Worm (Caenorhabditis elegans) whole organism, L3 larva: ENCODE data around the gene act-1.

Experiments
- R02D3.7 ChIP-seq: fragments of 150-350 bp; optimal IDR thresholded peaks from 2 replicates; lab custom pipeline; 2014; ENCODE audit warnings: missing biosample characterization, missing genetic modification characterization
- aly-2 ChIP-seq: fragments of 150-350 bp; optimal IDR thresholded peaks from 2 replicates; lab custom pipeline; 2014; ENCODE audit warnings: missing biosample characterization, missing genetic modification characterization
- ama-1 ChIP-seq: fragments of 150-350 bp; optimal IDR thresholded peaks from 2 replicates; lab custom pipeline; 2018
- ceh-9 ChIP-seq: sonication (generic microtip); optimal IDR thresholded peaks from 2 replicates; lab custom pipeline; 2018; ENCODE audit warnings: missing biosample characterization, missing genetic modification characterization
- egl-27 ChIP-seq: sonication (generic microtip); optimal IDR thresholded peaks from 4 replicates; lab custom pipeline; 2017; ENCODE audit warnings: missing biosample characterization, missing genetic modification reagents, missing genetic modification characterization
- elt-1 ChIP-seq: fragments of 150-350 bp; optimal IDR thresholded peaks from 2 replicates; lab custom pipeline; 2014; ENCODE audit warnings: missing biosample characterization, missing genetic modification characterization
- elt-2 ChIP-seq: sonication (generic microtip); optimal IDR thresholded peaks from 2 replicates; lab custom pipeline; 2016; ENCODE audit warnings: missing genetic modification reagents, mild to moderate bottlenecking, missing genetic modification characterization, missing compliant biosample characterization
- eor-1 ChIP-seq, 2 experiments: fragments of 150-350 bp; optimal IDR thresholded peaks; 2 replicates each; lab custom pipeline; 2014 to 2018; ENCODE audit warnings: missing biosample characterization in 2 of 2, missing genetic modification characterization in 2 of 2
- fkh-10 ChIP-seq: sonication (generic microtip); optimal IDR thresholded peaks from 2 replicates; lab custom pipeline; 2017; ENCODE audit warnings: missing biosample characterization, missing genetic modification reagents, missing genetic modification characterization
- fkh-2 ChIP-seq: fragments of 150-350 bp; optimal IDR thresholded peaks from 2 replicates; lab custom pipeline; 2014; ENCODE audit warnings: missing biosample characterization, missing genetic modification reagents, missing genetic modification characterization
- fos-1 ChIP-seq: fragments of 150-350 bp; optimal IDR thresholded peaks from 2 replicates; lab custom pipeline; 2014; ENCODE audit warnings: missing biosample characterization, missing genetic modification characterization
- hmg-11 ChIP-seq: sonication (generic microtip); optimal IDR thresholded peaks from 2 replicates; lab custom pipeline; 2016; ENCODE audit warnings: missing genetic modification characterization, missing compliant biosample characterization
- jun-1 ChIP-seq: fragments of 150-350 bp; optimal IDR thresholded peaks from 2 replicates; lab custom pipeline; 2014; ENCODE audit warnings: missing biosample characterization, missing genetic modification reagents, missing genetic modification characterization
- lin-15B ChIP-seq: fragments of 150-350 bp; optimal IDR thresholded peaks from 2 replicates; lab custom pipeline; 2014; ENCODE audit warnings: missing biosample characterization, missing genetic modification characterization
- lin-39 ChIP-seq: fragments of 150-350 bp; optimal IDR thresholded peaks from 2 replicates; lab custom pipeline; 2018; ENCODE audit warnings: missing biosample characterization, missing genetic modification reagents, missing genetic modification characterization
- mml-1 ChIP-seq: fragments of 150-350 bp; sonication (generic microtip); optimal IDR thresholded peaks from 3 replicates; lab custom pipeline; 2014; ENCODE audit warnings: missing biosample characterization, missing genetic modification characterization
- nfya-1 ChIP-seq: sonication (generic microtip); optimal IDR thresholded peaks from 2 replicates; lab custom pipeline; 2017; ENCODE audit warnings: missing genetic modification characterization, mild to moderate bottlenecking, missing compliant biosample characterization, antibody characterized with exemption, moderate library complexity; ENCODE audit not compliant: insufficient read depth
- nhr-11 ChIP-seq: fragments of 150-350 bp; optimal IDR thresholded peaks from 2 replicates; lab custom pipeline; 2014; ENCODE audit warnings: missing biosample characterization, missing genetic modification characterization
- nhr-12 ChIP-seq: fragments of 150-350 bp; optimal IDR thresholded peaks from 2 replicates; lab custom pipeline; 2014; ENCODE audit warnings: missing biosample characterization, missing genetic modification characterization
- nhr-23 ChIP-seq: fragments of 150-350 bp; optimal IDR thresholded peaks from 2 replicates; lab custom pipeline; 2014; ENCODE audit warnings: missing biosample characterization, missing genetic modification reagents, missing genetic modification characterization
- nhr-237 ChIP-seq: fragments of 150-350 bp; optimal IDR thresholded peaks from 2 replicates; lab custom pipeline; 2014; ENCODE audit warnings: missing biosample characterization, missing genetic modification characterization
- nhr-25 ChIP-seq: sonication (generic microtip); optimal IDR thresholded peaks from 2 replicates; lab custom pipeline; 2017; ENCODE audit warnings: missing biosample characterization, missing genetic modification characterization
- nhr-28 ChIP-seq: fragments of 150-350 bp; optimal IDR thresholded peaks from 2 replicates; lab custom pipeline; 2014; ENCODE audit warnings: missing biosample characterization, missing genetic modification characterization
- nhr-43 ChIP-seq: sonication (generic microtip); optimal IDR thresholded peaks from 2 replicates; lab custom pipeline; 2016; ENCODE audit warnings: mild to moderate bottlenecking, missing genetic modification characterization, missing compliant biosample characterization; ENCODE audit not compliant: poor library complexity, severe bottlenecking
- nhr-67 ChIP-seq: fragments of 150-350 bp; optimal IDR thresholded peaks from 2 replicates; lab custom pipeline; 2014; ENCODE audit warnings: missing biosample characterization, missing genetic modification characterization
- pha-4 ChIP-seq: fragments of 150-350 bp; optimal IDR thresholded peaks from 2 replicates; lab custom pipeline; 2014; ENCODE audit warnings: missing biosample characterization, missing genetic modification reagents, missing genetic modification characterization
- pqm-1 ChIP-seq: fragments of 150-350 bp; optimal IDR thresholded peaks from 2 replicates; lab custom pipeline; 2017; ENCODE audit warnings: missing biosample characterization, missing genetic modification characterization, inconsistent platforms
- sea-2 ChIP-seq: fragments of 150-350 bp; sonication (generic microtip); optimal IDR thresholded peaks from 4 replicates; lab custom pipeline; 2014; ENCODE audit warnings: missing biosample characterization, missing genetic modification reagents, missing genetic modification characterization
- skn-1 ChIP-seq: fragments of 150-350 bp; optimal IDR thresholded peaks from 2 replicates; lab custom pipeline; 2014; ENCODE audit warnings: missing biosample characterization, missing genetic modification characterization
- tbx-2 ChIP-seq: sonication (generic microtip); optimal IDR thresholded peaks from 2 replicates; lab custom pipeline; 2016; ENCODE audit warnings: mild to moderate bottlenecking, missing genetic modification characterization, missing compliant biosample characterization
- unc-62 ChIP-seq: fragments of 150-350 bp; sonication (generic microtip); optimal IDR thresholded peaks from 4 replicates; lab custom pipeline; 2014; ENCODE audit warnings: missing biosample characterization, missing genetic modification reagents, missing genetic modification characterization
- ztf-4 ChIP-seq: fragments of 150-350 bp; optimal IDR thresholded peaks from 2 replicates; lab custom pipeline; 2014; ENCODE audit warnings: missing biosample characterization, missing genetic modification characterization

The act-1 gene

DNA sequence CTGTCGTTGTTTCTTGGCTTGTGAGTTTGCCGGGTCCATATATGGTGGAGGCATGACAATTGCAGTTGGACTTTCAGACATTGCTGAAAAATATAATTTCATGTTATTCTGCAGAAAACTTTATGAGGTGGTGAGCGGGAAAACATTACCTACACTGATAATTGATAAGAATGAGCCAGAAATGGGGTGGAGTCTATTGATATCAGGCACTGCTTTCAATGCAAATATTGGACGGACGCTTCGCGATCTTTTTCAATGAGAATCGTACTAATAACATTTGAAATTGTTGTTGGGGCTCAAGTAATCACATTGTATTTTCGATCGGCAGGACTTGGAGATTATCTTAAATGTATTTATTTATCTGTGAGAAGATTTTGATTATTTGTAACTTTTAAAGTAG, 21.7 kb upstream of the act-1 start, which contains the start of gene T04C12.1:
TSS of gene T04C12.1 (minus strand) at position 90 of the 400 bp plus-strand sequence.
- TF ChIP-seq ama-1 (peak; percentile 77), nhr-25 (peak; percentile 24), mml-1 (tag; lab: Kevin White, UChicago) (no peak)

DNA sequence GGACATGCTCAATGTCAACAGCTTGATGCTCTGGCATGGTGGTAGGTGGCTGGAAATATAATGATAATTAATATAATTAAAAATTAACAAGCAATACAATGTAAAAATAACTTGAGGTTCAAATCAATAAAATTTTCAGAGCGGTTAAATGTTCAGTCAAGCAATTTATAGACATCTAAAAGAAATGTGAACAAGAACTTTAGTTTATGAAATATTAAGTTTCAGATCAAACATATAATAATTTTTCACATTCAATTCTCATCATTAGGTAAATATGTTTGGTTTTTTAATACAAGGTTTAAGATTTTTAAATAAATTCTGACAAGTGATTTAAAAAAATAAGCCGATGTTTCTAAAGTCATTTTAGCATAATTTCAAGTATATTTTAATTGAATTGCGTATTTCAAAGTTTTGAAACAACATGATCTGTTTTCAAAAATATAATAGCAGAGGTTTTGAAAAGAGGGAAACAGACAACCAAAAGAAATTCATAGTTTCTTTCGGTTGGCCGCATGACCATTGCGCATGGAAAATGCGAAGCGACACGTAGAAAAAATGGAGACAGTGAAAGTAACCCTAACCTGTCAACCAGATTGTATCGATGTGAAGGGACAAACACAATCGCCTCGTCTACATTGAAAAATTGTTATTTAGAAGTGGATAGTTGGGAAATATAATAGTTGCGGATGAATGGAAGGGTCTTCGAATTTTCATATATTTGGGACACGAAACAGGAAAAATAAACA, 20.4 kb upstream of the act-1 start, which contains the start of gene T04C12.11:
TSS of gene T04C12.11 (minus strand) at position 51 of the 746 bp plus-strand sequence.
- no peak for TF ChIP-seq pqm-1 (tag; lab: Kevin White, UChicago)
- peak; percentile 47 for TF ChIP-seq nhr-25
- peak; percentile 60 for TF ChIP-seq nhr-23 (tag; lab: Kevin White, UChicago)
- TF ChIP-seq fkh-10 (GFP tag; lab: Kevin White, UChicago) = no peak

DNA sequence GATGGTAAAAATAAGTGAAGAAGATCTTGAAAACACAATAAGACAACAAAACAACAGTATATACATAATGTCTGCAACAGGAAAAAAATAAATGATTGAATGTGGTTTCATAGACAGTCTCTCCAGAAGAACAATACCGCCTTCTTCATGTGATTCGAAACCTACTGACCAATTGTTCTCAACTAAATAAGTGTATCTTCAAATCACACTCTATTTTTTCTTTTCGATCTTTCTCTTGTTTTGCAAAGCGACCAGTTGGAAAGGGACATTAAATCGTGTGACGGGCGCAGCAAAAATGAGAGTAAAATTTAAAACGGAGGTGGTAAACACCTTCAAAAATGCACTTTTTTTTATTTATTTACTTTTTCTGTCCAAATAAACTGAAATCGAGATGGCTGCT, 19.0 kb upstream of the act-1 start:
- peak; percentile 4 for TF ChIP-seq nhr-23 (tag; lab: Kevin White, UChicago)
- no peak for TF ChIP-seq R02D3.7 (tag; lab: Kevin White, UChicago)
- TF ChIP-seq, all 47 proteins: peak for 1

DNA sequence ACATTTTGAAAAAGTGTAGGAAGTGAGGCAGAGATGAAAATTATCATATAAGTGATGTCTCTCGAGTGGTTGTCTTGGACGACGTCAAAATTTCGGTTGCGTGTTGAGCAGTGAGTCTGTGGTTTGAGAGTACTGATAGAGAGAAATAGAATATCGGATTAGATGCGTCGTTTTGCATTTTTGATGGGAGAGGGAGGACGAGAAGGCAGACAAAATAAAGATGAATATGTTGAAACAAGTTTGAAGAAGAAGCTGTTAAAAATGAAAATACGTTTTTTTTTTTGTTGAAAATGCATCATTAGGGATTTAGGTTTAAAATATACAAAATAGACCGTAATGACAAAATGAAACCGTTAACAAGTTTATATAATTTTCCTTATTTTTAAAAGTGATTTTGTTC, 17.7 kb upstream of the act-1 start, which contains the start of gene T04C12.9:
TSS of gene T04C12.9 (minus strand) at position 101 of the 400 bp plus-strand sequence.
- TF ChIP-seq nhr-23 (tag; lab: Kevin White, UChicago) (no peak), sea-2 (no peak), hmg-11 (tag; lab: Kevin White, UChicago) (no peak), nfya-1 (tag; lab: Kevin White, UChicago) (no peak), ztf-4 (tag; lab: Kevin White, UChicago) (no peak), nhr-43 (tag; lab: Kevin White, UChicago) (no peak), pha-4 (no peak)

DNA sequence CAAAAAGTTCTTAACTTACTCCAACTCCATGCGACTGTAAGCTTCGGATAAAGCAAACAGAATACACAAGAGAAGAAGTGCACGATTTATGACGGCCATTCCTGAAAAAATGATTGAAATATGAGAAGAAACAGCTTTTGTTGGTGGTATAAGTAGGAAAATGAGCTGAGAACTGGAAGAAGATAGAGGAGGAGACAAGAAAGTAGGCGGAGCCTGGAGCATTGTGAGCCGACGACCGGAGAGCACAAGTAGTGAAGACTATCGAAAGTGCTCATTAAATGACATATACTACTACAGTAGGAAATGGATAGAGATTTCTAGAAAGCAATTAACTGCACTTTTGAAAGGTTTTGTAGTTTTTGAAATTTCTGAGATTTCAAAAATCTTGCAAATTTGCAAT, 15.3 kb upstream of the act-1 start, which contains the start of gene nlp-80:
TSS of gene nlp-80 (minus strand) at position 101 of the 400 bp plus-strand sequence.
- TF ChIP-seq fos-1 (tag; lab: Kevin White, UChicago) (no peak), nhr-237 (tag; lab: Kevin White, UChicago) (no peak), sea-2 (no peak), skn-1 (tag; lab: Kevin White, UChicago) (no peak), nhr-12 (tag; lab: Kevin White, UChicago) (no peak), fkh-2 (tag; lab: Kevin White, UChicago) (no peak), unc-62 (GFP tag; lab: Kevin White, UChicago) (no peak), hmg-11 (tag; lab: Kevin White, UChicago) (no peak), nhr-43 (tag; lab: Kevin White, UChicago) (no peak), fkh-10 (GFP tag; lab: Kevin White, UChicago) (no peak)

DNA sequence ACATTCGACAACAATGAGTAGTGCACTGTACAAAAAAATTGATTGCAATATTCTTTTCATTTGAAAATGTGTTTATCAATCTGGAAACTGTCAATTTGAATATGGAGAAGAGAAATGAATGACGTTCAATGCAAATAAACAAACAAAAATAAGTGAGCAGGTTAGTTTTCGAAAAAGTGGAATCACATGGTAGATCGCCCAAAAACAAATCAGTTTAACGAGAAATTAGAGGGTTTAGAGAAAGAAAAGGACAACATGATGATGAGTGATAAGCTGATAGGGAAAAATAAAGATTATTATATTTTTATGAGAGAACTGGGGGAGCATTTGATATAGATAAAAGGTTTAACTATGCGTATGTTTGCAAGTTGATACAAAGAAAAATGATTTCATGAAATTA, 11.6 kb upstream of the act-1 start, which contains the start of gene T04C12.8:
TSS of gene T04C12.8 (minus strand) at position 82 of the 400 bp plus-strand sequence.
- TF ChIP-seq lin-15B (no peak), eor-1 (tag; optimal IDR thresholded peaks at IDR 0.05; lab: Kevin White, UChicago) (no peak), pqm-1 (tag; lab: Kevin White, UChicago) (peak; percentile 99), egl-27 (tag; lab: Kevin White, UChicago) (no peak), nhr-25 (no peak), pha-4 (peak; percentile 83), nhr-23 (tag; lab: Kevin White, UChicago) (no peak), nhr-28 (tag; lab: Kevin White, UChicago) (no peak), tbx-2 (no peak), elt-1 (tag; lab: Kevin White, UChicago) (no peak), jun-1 (tag; lab: Kevin White, UChicago) (peak; percentile 86), ztf-4 (tag; lab: Kevin White, UChicago) (no peak), elt-2 (tag; lab: Kevin White, UChicago) (peak; percentile 98), nhr-67 (tag; lab: Kevin White, UChicago) (no peak), nhr-11 (no peak), ama-1 (no peak), mml-1 (tag; lab: Kevin White, UChicago) (no peak), nfya-1 (tag; lab: Kevin White, UChicago) (no peak), R02D3.7 (tag; lab: Kevin White, UChicago) (no peak), lin-39 (tag; lab: Kevin White, UChicago) (no peak), aly-2 (tag; lab: Kevin White, UChicago) (no peak), ceh-9 (tag; lab: Kevin White, UChicago) (no peak)
